Fruit fly (Drosophila melanogaster): ENCODE measurements around the gene bard.

The bard gene

dm6 chr3R:18125023-18125630, 44.3 kb downstream of the bard start:
- TF ChIP-seq hth (optimal IDR thresholded peaks at IDR 0.05): no peak
- TF ChIP-seq CG18764 (GFP tag; optimal IDR thresholded peaks at IDR 0.05): peak; percentile 41
- TF ChIP-seq ham (GFP tag; IDR thresholded peaks at IDR 0.05): peak; percentile 56; the same call in 1 of the 2 replicates
- TF ChIP-seq Oaz (GFP tag; IDR thresholded peaks at IDR 0.05): no peak; the same call in 1 of the 2 replicates
- peak; percentile 52 for TF ChIP-seq Spps (tag; optimal IDR thresholded peaks at IDR 0.05)
- peak; percentile 88 for TF ChIP-seq rib (GFP tag; IDR thresholded peaks at IDR 0.05)
- TF ChIP-seq CG2678 (tag; optimal IDR thresholded peaks at IDR 0.05): peak; percentile 83
- TF ChIP-seq GATAe (GFP tag; conservative IDR thresholded peaks at IDR 0.05): no peak
- no peak for TF ChIP-seq exex (tag; optimal IDR thresholded peaks at IDR 0.05)
- peak; percentile 79 for TF ChIP-seq CG7786 (GFP tag; optimal IDR thresholded peaks at IDR 0.05)
- TF ChIP-seq CG1647 (GFP tag; optimal IDR thresholded peaks at IDR 0.05): peak; percentile 58
- no peak for TF ChIP-seq Fer1 (GFP tag; optimal IDR thresholded peaks at IDR 0.05)
- TF ChIP-seq vvl (GFP tag; IDR thresholded peaks at IDR 0.05): peak; percentile 98
- TF ChIP-seq CG2875 (GFP tag; optimal IDR thresholded peaks at IDR 0.05): peak; percentile 48
- TF ChIP-seq seq (GFP tag; IDR thresholded peaks at IDR 0.05): peak; percentile 78
- no peak for TF ChIP-seq pzg (GFP tag; optimal IDR thresholded peaks at IDR 0.05)
- no peak for TF ChIP-seq HLHmδ (GFP tag; optimal IDR thresholded peaks at IDR 0.05)
- TF ChIP-seq Elba2 (GFP tag; optimal IDR thresholded peaks at IDR 0.05): no peak
- peak; percentile 61 for TF ChIP-seq CG1602 (GFP tag; optimal IDR thresholded peaks at IDR 0.05)
- peak; percentile 56 for TF ChIP-seq CG3995 (GFP tag; optimal IDR thresholded peaks at IDR 0.05)
- peak; percentile 90; the same call in 2 of the 3 replicates for TF ChIP-seq CG3726 (GFP tag; IDR thresholded peaks at IDR 0.05)
- TF ChIP-seq CG10979 (tag; optimal IDR thresholded peaks at IDR 0.05): peak; percentile 77
- peak; percentile 26 for TF ChIP-seq D19A (tag; optimal IDR thresholded peaks at IDR 0.05)
- TF ChIP-seq CG10267 (tag; optimal IDR thresholded peaks at IDR 0.05): peak; percentile 42
- peak; percentile 90 for TF ChIP-seq Rx (GFP tag; IDR thresholded peaks at IDR 0.05)
- TF ChIP-seq CG7556 (GFP tag; optimal IDR thresholded peaks at IDR 0.05): no peak
- TF ChIP-seq dmrt99B (tag; optimal IDR thresholded peaks at IDR 0.05): peak; percentile 78
- peak; percentile 87 for TF ChIP-seq dati (GFP tag; IDR thresholded peaks at IDR 0.05)
- TF ChIP-seq pho (GFP tag; optimal IDR thresholded peaks at IDR 0.05): peak; percentile 53
- peak; percentile 74 for TF ChIP-seq dmrt11E (tag; optimal IDR thresholded peaks at IDR 0.05)
- peak; percentile 95 for TF ChIP-seq ttk (GFP tag; IDR thresholded peaks at IDR 0.05)
- peak; percentile 82 to 94 for TF ChIP-seq Pdp1 (GFP tag; optimal IDR thresholded peaks at IDR 0.05)
- TF ChIP-seq CG4820 (GFP tag; optimal IDR thresholded peaks at IDR 0.05): peak; percentile 78
- peak; percentile 91 for TF ChIP-seq Drgx (GFP tag; IDR thresholded peaks at IDR 0.05)
- peak; percentile 69; the same call in 1 of the 3 replicates for TF ChIP-seq C15 (GFP tag; IDR thresholded peaks at IDR 0.05)
- TF ChIP-seq CG30403 (GFP tag; optimal IDR thresholded peaks at IDR 0.05): peak; percentile 72
- TF ChIP-seq bcd (GFP tag; optimal IDR thresholded peaks at IDR 0.05): peak; percentile 76
- peak; percentile 96 for TF ChIP-seq Ets65A (GFP tag)
- peak; percentile 55 for TF ChIP-seq nom (GFP tag; optimal IDR thresholded peaks at IDR 0.05)
- peak; percentile 77 for TF ChIP-seq phol (tag; optimal IDR thresholded peaks at IDR 0.05)
- peak; percentile 85 for TF ChIP-seq jumu (GFP tag; optimal IDR thresholded peaks at IDR 0.05)
- TF ChIP-seq NFAT (GFP tag; IDR thresholded peaks at IDR 0.05): peak; percentile 92
- TF ChIP-seq kay (GFP tag; optimal IDR thresholded peaks at IDR 0.05): peak; percentile 61
- peak; percentile 81 to 85 for TF ChIP-seq dpn (GFP tag; optimal IDR thresholded peaks at IDR 0.05)
- peak; percentile 73 for TF ChIP-seq CG11504 (tag; optimal IDR thresholded peaks at IDR 0.05)
- no peak for TF ChIP-seq kni (GFP tag; optimal IDR thresholded peaks at IDR 0.05)
- TF ChIP-seq psq (GFP tag; optimal IDR thresholded peaks at IDR 0.05): peak; percentile 46
- TF ChIP-seq H15 (GFP tag; IDR thresholded peaks at IDR 0.05): peak; percentile 95
- no peak for TF ChIP-seq CG10565 (GFP tag; optimal IDR thresholded peaks at IDR 0.05)
- peak; percentile 72 for TF ChIP-seq CG6813 (GFP tag; optimal IDR thresholded peaks at IDR 0.05)
- peak; percentile 81 for TF ChIP-seq so (GFP tag; IDR thresholded peaks at IDR 0.05)

Data from whole organism, embryonic.